Worm (Caenorhabditis elegans) whole organism, L4/young adult: ENCODE measurements around the gene Y38C1BA.1.

ENCODE experiments used
- W03F9.2 ChIP-seq: fragments of 150-350 bp; optimal IDR thresholded peaks from 2 replicates; lab custom pipeline; 2014; ENCODE audit warnings: missing biosample characterization, missing genetic modification characterization
- dao-5 ChIP-seq: sonication (generic microtip); optimal IDR thresholded peaks from 2 replicates; lab custom pipeline; 2016; ENCODE audit warnings: missing genotype, missing genetic modification characterization, moderate library complexity, missing compliant biosample characterization
- him-1 ChIP-seq: sonication (generic microtip); optimal IDR thresholded peaks from 2 replicates; lab custom pipeline; 2016; ENCODE audit warnings: missing genotype, missing genetic modification reagents, missing genetic modification characterization, missing compliant biosample characterization

DNA sequence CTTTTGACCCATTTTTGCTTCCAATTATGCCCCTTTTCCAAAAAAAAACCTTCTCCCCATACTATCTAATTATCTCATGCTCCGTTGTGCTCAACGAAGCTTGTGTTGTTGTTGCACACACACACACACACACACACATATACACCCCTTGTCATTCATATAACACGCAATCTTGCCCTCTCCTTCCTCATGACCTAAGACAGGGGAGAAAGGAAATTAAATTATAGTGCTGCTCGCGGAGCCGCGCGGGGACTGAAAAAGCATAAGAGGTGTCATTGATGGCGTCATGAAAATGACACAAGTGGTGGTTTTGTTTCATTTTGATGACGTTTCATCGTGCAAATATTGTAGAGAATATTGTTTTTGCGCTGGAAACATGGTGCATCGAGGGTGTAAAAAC, 23.0 kb upstream of the Y38C1BA.1 start:
- no peak for TF ChIP-seq him-1 (tag; lab: Kevin White, UChicago)
- TF ChIP-seq W03F9.2, result no peak
- no peak for TF ChIP-seq dao-5 (tag; lab: Kevin White, UChicago)
